Fruit fly (Drosophila melanogaster) whole organism, prepupa: ENCODE data around the gene Cpr92F.

Source experiments
- Blimp-1 ChIP-seq: fragments of 200-800 bp; sonication (Bioruptor generic); optimal IDR thresholded peaks from 3 replicates; lab custom pipeline; 2017; ENCODE audit warnings: missing biosample characterization, missing genetic modification characterization, mild to moderate bottlenecking, moderate library complexity, missing genetic modification reagents
- CG10631 ChIP-seq: fragments of 200-800 bp; sonication (Bioruptor generic); optimal IDR thresholded peaks from 2 replicates; lab custom pipeline; 2016; ENCODE audit warnings: missing biosample characterization, missing genetic modification characterization
- CG10669 ChIP-seq: fragments of 200-800 bp; sonication (Bioruptor generic); optimal IDR thresholded peaks from 3 replicates; lab custom pipeline; 2018; ENCODE audit warnings: missing biosample characterization, mild to moderate bottlenecking, missing genetic modification characterization, moderate library complexity
- CG11294 ChIP-seq: fragments of 200-800 bp; sonication (Bioruptor generic); IDR thresholded peaks from 2 replicates; pipeline ENCODE4 v1.3.6; 2022; ENCODE audit warnings: missing biosample characterization, missing genetic modification characterization
- CG11762 ChIP-seq: fragments of 200-800 bp; sonication (Bioruptor generic); optimal IDR thresholded peaks from 3 replicates; lab custom pipeline; 2016; ENCODE audit warnings: missing biosample characterization, missing genetic modification characterization; ENCODE audit not compliant: insufficient read depth
- CG11902 ChIP-seq: fragments of 200-800 bp; sonication (Bioruptor generic); optimal IDR thresholded peaks from 3 replicates; lab custom pipeline; 2016; ENCODE audit warnings: missing biosample characterization, missing genetic modification characterization
- CG15336 ChIP-seq: fragments of 200-800 bp; sonication (Bioruptor generic); IDR thresholded peaks from 2 replicates; pipeline ENCODE4 v1.3.6; 2022; ENCODE audit warnings: missing biosample characterization, missing genetic modification characterization
- CG1621 ChIP-seq: fragments of 200-800 bp; sonication (Bioruptor generic); optimal IDR thresholded peaks from 3 replicates; lab custom pipeline; 2018; ENCODE audit warnings: missing biosample characterization, mild to moderate bottlenecking, missing genetic modification characterization
- CG16779 ChIP-seq: fragments of 200-800 bp; sonication (Bioruptor generic); optimal IDR thresholded peaks from 3 replicates; lab custom pipeline; 2017; ENCODE audit warnings: missing biosample characterization, mild to moderate bottlenecking, missing genetic modification characterization
- CG3032 ChIP-seq: fragments of 200-800 bp; optimal IDR thresholded peaks from 2 replicates; lab custom pipeline; 2019; ENCODE audit warnings: missing biosample characterization, mild to moderate bottlenecking, missing genetic modification characterization, moderate library complexity
- CG31627 ChIP-seq: fragments of 200-800 bp; sonication (Bioruptor generic); optimal IDR thresholded peaks from 3 replicates; lab custom pipeline; 2016; ENCODE audit warnings: missing biosample characterization, missing genetic modification characterization
- CG32006 ChIP-seq: fragments of 200-800 bp; sonication (Bioruptor generic); optimal IDR thresholded peaks from 3 replicates; lab custom pipeline; 2017; ENCODE audit warnings: missing biosample characterization, mild to moderate bottlenecking, missing genetic modification characterization
- CG3919 ChIP-seq: fragments of 200-800 bp; sonication (Bioruptor generic); optimal IDR thresholded peaks from 3 replicates; lab custom pipeline; 2016; ENCODE audit warnings: missing biosample characterization, missing genetic modification characterization
- CG4318 ChIP-seq: fragments of 200-800 bp; sonication (Bioruptor generic); optimal IDR thresholded peaks from 3 replicates; lab custom pipeline; 2017; ENCODE audit warnings: missing biosample characterization, mild to moderate bottlenecking, missing genetic modification characterization
- CG6163 ChIP-seq: fragments of 200-800 bp; sonication (Bioruptor generic); IDR thresholded peaks from 3 replicates; pipeline ENCODE4 v1.3.6; 2022; ENCODE audit warnings: missing biosample characterization, missing genetic modification characterization
- CG6276 ChIP-seq: fragments of 200-800 bp; sonication (Bioruptor generic); optimal IDR thresholded peaks from 2 replicates; lab custom pipeline; 2017; ENCODE audit warnings: missing biosample characterization, mild to moderate bottlenecking, missing genetic modification characterization
- CG6792 ChIP-seq: fragments of 200-800 bp; sonication (Bioruptor generic); optimal IDR thresholded peaks from 3 replicates; lab custom pipeline; 2016; ENCODE audit warnings: missing biosample characterization, missing genetic modification characterization
- CG6808 ChIP-seq: fragments of 200-800 bp; sonication (Bioruptor generic); optimal IDR thresholded peaks from 3 replicates; lab custom pipeline; 2017; ENCODE audit warnings: missing biosample characterization, missing genetic modification characterization, mild to moderate bottlenecking, moderate library complexity, missing genetic modification reagents
- CG6854 ChIP-seq: fragments of 200-800 bp; sonication (Bioruptor generic); optimal IDR thresholded peaks from 2 replicates; lab custom pipeline; 2017; ENCODE audit warnings: missing biosample characterization, mild to moderate bottlenecking, missing genetic modification characterization
- CG7368 ChIP-seq: fragments of 200-800 bp; sonication (Bioruptor generic); optimal IDR thresholded peaks from 3 replicates; lab custom pipeline; 2016; ENCODE audit warnings: missing biosample characterization, missing genetic modification characterization
- CG8119 ChIP-seq: fragments of 200-800 bp; sonication (Bioruptor generic); IDR thresholded peaks from 3 replicates; pipeline ENCODE4 v1.3.6; 2022; ENCODE audit warnings: missing biosample characterization, missing genetic modification characterization
- CG8319 ChIP-seq: fragments of 200-800 bp; sonication (Bioruptor generic); optimal IDR thresholded peaks from 3 replicates; lab custom pipeline; 2016; ENCODE audit warnings: missing biosample characterization, missing genetic modification characterization
- CG8632 ChIP-seq: fragments of 200-800 bp; sonication (Bioruptor generic); optimal IDR thresholded peaks from 3 replicates; lab custom pipeline; 2016; ENCODE audit warnings: missing biosample characterization, missing genetic modification characterization
- Eip75B ChIP-seq: fragments of 200-800 bp; sonication (Bioruptor generic); optimal IDR thresholded peaks from 3 replicates; lab custom pipeline; 2016; ENCODE audit warnings: missing biosample characterization, missing genetic modification characterization
- Eip78C ChIP-seq: fragments of 200-800 bp; sonication (Bioruptor generic); peaks from one replicate; lab custom pipeline; 2016; ENCODE audit warnings: missing biosample characterization, missing genetic modification characterization
- Eip93F ChIP-seq: fragments of 200-800 bp; sonication (Bioruptor generic); optimal IDR thresholded peaks from 2 replicates; lab custom pipeline; 2016; ENCODE audit warnings: missing biosample characterization, mild to moderate bottlenecking, missing genetic modification characterization
- Ets21C ChIP-seq: fragments of 200-800 bp; sonication (Bioruptor generic); optimal IDR thresholded peaks from 3 replicates; lab custom pipeline; 2016; ENCODE audit warnings: missing biosample characterization, missing genetic modification characterization
- Hr38 ChIP-seq: sonication (Bioruptor generic); optimal IDR thresholded peaks from 2 replicates; lab custom pipeline; 2016; ENCODE audit warnings: missing biosample characterization, missing genetic modification characterization
- Hr39 ChIP-seq: fragments of 200-800 bp; sonication (Bioruptor generic); optimal IDR thresholded peaks from 2 replicates; lab custom pipeline; 2016; ENCODE audit warnings: missing biosample characterization, missing genetic modification characterization
- Hr4 ChIP-seq: fragments of 200-800 bp; sonication (Bioruptor generic); optimal IDR thresholded peaks from 3 replicates; lab custom pipeline; 2016; ENCODE audit warnings: missing biosample characterization, missing genetic modification characterization
- Lpt ChIP-seq: fragments of 200-800 bp; sonication (Bioruptor generic); optimal IDR thresholded peaks from 3 replicates; lab custom pipeline; 2016; ENCODE audit warnings: missing biosample characterization, missing genetic modification characterization
- Met ChIP-seq: fragments of 200-800 bp; sonication (Bioruptor generic); optimal IDR thresholded peaks from 3 replicates; lab custom pipeline; 2016; ENCODE audit warnings: missing biosample characterization, missing genetic modification characterization
- OdsH ChIP-seq: fragments of 200-800 bp; sonication (Bioruptor generic); optimal IDR thresholded peaks from 3 replicates; lab custom pipeline; 2016; ENCODE audit warnings: missing biosample characterization, missing genetic modification characterization
- Smox ChIP-seq: fragments of 200-800 bp; sonication (Bioruptor generic); optimal IDR thresholded peaks from 3 replicates; lab custom pipeline; 2016; ENCODE audit warnings: missing biosample characterization, missing genetic modification characterization
- Sox15 ChIP-seq: fragments of 200-800 bp; sonication (Bioruptor generic); optimal IDR thresholded peaks from 3 replicates; lab custom pipeline; 2016; ENCODE audit warnings: missing biosample characterization, missing genetic modification characterization
- achi ChIP-seq: fragments of 200-800 bp; sonication (Bioruptor generic); optimal IDR thresholded peaks from 3 replicates; lab custom pipeline; 2016; ENCODE audit warnings: missing biosample characterization, missing genetic modification characterization
- cyc ChIP-seq: fragments of 200-800 bp; sonication (Bioruptor generic); optimal IDR thresholded peaks from 3 replicates; lab custom pipeline; 2016; ENCODE audit warnings: missing biosample characterization, missing genetic modification characterization
- dac ChIP-seq: fragments of 200-800 bp; sonication (Bioruptor generic); optimal IDR thresholded peaks from 2 replicates; lab custom pipeline; 2017; ENCODE audit warnings: missing biosample characterization, mild to moderate bottlenecking, missing genetic modification characterization
- dsx ChIP-seq: fragments of 200-800 bp; optimal IDR thresholded peaks from 3 replicates; lab custom pipeline; 2019; ENCODE audit warnings: missing biosample characterization, mild to moderate bottlenecking, missing genetic modification characterization, moderate library complexity; ENCODE audit not compliant: poor library complexity, severe bottlenecking
- esn ChIP-seq: fragments of 200-800 bp; sonication (Bioruptor generic); optimal IDR thresholded peaks from 2 replicates; lab custom pipeline; 2016; ENCODE audit warnings: missing biosample characterization, mild to moderate bottlenecking, missing genetic modification characterization, moderate library complexity
- fd59A ChIP-seq: fragments of 200-800 bp; sonication (Bioruptor generic); optimal IDR thresholded peaks from 2 replicates; lab custom pipeline; 2017; ENCODE audit warnings: missing biosample characterization, mild to moderate bottlenecking, missing genetic modification characterization, missing genetic modification reagents
- fd85E ChIP-seq: fragments of 200-800 bp; sonication (Bioruptor generic); optimal IDR thresholded peaks from 3 replicates; lab custom pipeline; 2016; ENCODE audit warnings: missing biosample characterization, missing genetic modification characterization
- fkh ChIP-seq: fragments of 200-800 bp; sonication (Bioruptor generic); optimal IDR thresholded peaks from 3 replicates; lab custom pipeline; 2017; ENCODE audit warnings: missing biosample characterization, mild to moderate bottlenecking, missing genetic modification characterization, moderate library complexity
- salr ChIP-seq, 2 experiments: fragments of 200-800 bp; sonication (Bioruptor generic); optimal IDR thresholded peaks; 3 replicates each; lab custom pipeline; 2016 to 2018; ENCODE audit warnings: missing biosample characterization in 2 of 2, missing genetic modification characterization in 2 of 2, mild to moderate bottlenecking in 1 of 2
- ss ChIP-seq, 2 experiments: fragments of 200-800 bp; sonication (Bioruptor generic); optimal IDR thresholded peaks; 2 replicates in 1 of 2; 3 replicates in 1 of 2; lab custom pipeline; 2017 to 2018; ENCODE audit warnings: mild to moderate bottlenecking in 2 of 2, missing biosample characterization in 2 of 2, missing genetic modification characterization in 2 of 2, moderate library complexity in 1 of 2
- svp ChIP-seq: fragments of 200-800 bp; sonication (Bioruptor generic); peaks from one replicate; lab custom pipeline; 2016; ENCODE audit warnings: missing biosample characterization, missing genetic modification characterization
- topi ChIP-seq: fragments of 200-800 bp; sonication (Bioruptor generic); optimal IDR thresholded peaks from 3 replicates; lab custom pipeline; 2016; ENCODE audit warnings: missing biosample characterization, missing genetic modification characterization

The Cpr92F gene

DNA sequence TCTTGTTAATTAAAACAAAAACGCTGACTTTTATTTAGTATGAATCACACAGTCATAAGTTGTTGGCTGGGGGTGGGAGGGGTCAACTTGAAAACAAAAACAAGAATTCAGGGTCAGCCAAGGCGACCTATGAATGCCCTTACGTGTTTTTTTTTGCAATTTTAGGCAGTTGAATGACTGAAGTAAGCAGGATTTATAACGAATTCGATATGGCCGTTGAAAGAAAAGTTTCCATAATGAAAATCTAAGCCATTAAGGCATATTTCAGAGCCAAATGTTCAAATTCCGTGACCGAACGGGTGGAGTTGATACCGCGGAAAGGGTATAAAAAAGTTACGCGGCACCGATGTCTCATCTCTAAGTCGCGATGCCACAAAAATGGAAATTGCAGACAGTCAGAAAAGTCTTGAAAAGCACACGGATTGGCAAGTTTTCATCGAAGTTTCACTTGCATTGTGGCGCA lies 35.4 kb upstream of the Cpr92F start (continued):
- TF ChIP-seq Eip93F (GFP tag; lab: Kevin White, UChicago) (no peak), CG11294 (GFP tag; lab: Robert Waterston, UW) (peak; percentile 60), CG31627 (peak; percentile 77)
- TF ChIP-seq, all 60 proteins: peak for 22

DNA sequence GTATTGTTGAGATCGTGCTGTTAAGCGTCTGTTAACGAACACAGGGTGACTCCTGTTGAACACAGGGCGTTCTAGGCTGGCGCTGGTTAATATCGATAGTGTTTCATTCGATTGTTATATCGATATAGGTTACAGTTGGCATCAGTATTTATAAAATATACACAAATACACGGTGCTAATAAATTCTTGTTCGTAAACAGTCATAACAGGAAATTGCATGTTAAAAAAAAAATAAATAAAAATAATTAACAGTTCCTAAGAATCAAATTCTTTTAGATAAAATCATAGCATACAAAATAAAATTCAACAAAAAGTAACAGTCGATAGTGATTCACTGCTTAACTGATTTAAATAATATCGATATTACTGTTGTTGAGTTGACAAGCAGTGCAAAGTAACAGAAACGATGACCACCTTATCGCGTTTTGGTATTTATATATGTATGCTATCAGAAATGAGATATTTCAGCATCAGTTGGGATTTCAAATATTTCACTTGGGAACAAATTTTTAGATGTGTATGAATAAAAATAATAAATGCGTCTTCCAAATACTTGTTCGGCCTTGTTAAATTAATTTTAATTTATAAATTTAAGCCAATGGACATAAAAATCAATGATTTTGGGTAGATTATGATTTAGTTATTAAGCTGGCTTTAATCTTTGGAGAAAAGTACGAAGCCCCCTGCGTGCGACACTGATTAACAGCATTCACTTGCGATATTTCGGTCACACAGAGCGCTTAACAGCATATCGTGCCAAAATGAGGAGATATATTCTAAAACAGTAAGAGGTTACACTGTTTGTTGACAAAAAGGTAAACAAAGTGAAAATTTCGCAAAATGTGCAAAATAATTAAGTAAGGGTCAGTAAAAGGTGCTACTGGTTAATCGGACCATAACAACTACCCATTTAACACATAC lies 34.4 kb upstream of the Cpr92F start, which contains the start of the genes Pi3K92E and Lrrk:
Pi3K92E (minus strand) TSS at position 59 of the 921 bp plus-strand sequence.
Lrrk (plus strand) TSS at position 807 of the 921 bp plus-strand sequence.
- TF ChIP-seq CG10631 (no peak), Ets21C (GFP tag; lab: Kevin White, UChicago) (no peak), CG3032 (no peak), Eip78C (peak; percentile 50), esn (GFP tag; lab: Kevin White, UChicago) (no peak), CG16779 (tag; lab: Kevin White, UChicago) (no peak), CG6854 (GFP tag; lab: Kevin White, UChicago) (no peak), CG11294 (GFP tag; lab: Robert Waterston, UW) (no peak), CG8119 (GFP tag; lab: Robert Waterston, UW) (no peak), CG1621 (tag; lab: Kevin White, UChicago) (no peak), CG32006 (GFP tag; lab: Kevin White, UChicago) (no peak), Sox15 (GFP tag; lab: Kevin White, UChicago) (no peak), CG31627 (no peak), topi (peak; percentile 18), fd59A (GFP tag; lab: Kevin White, UChicago) (no peak), CG10669 (GFP tag; lab: Kevin White, UChicago) (no peak), CG11762 (GFP tag; lab: Kevin White, UChicago) (peak; percentile 14), Smox (GFP tag; lab: Kevin White, UChicago) (no peak), svp (GFP tag; lab: Kevin White, UChicago) (no peak), Hr4 (GFP tag; lab: Kevin White, UChicago) (no peak), Lpt (GFP tag; lab: Kevin White, UChicago) (no peak), fd85E (peak; percentile 20), Eip93F (GFP tag; lab: Kevin White, UChicago) (no peak), cyc (GFP tag; lab: Kevin White, UChicago) (no peak), CG6808 (GFP tag; lab: Kevin White, UChicago) (no peak), salr (GFP tag; optimal IDR thresholded peaks at IDR 0.05; lab: Kevin White, UChicago) (peak in 1 of 2 experiments; percentile 40), ss (GFP tag; optimal IDR thresholded peaks at IDR 0.05; lab: Kevin White, UChicago) (no peak), Met (no peak), CG15336 (no peak), Blimp-1 (no peak), CG3919 (GFP tag; lab: Kevin White, UChicago) (no peak), Hr39 (no peak), CG8319 (GFP tag; lab: Kevin White, UChicago) (no peak), CG6276 (GFP tag; lab: Kevin White, UChicago) (no peak), CG7368 (GFP tag; lab: Kevin White, UChicago) (no peak), fkh (GFP tag; lab: Kevin White, UChicago) (no peak), CG8632 (GFP tag; lab: Kevin White, UChicago) (no peak), dac (GFP tag; lab: Kevin White, UChicago) (no peak), CG4318 (GFP tag; lab: Kevin White, UChicago) (no peak), CG6792 (GFP tag; lab: Kevin White, UChicago) (no peak), Hr38 (GFP tag; lab: Kevin White, UChicago) (no peak), dsx (no peak), achi (GFP tag; lab: Kevin White, UChicago) (no peak), CG11902 (GFP tag; lab: Kevin White, UChicago) (no peak), CG6163 (peak; percentile 48; the same call in 2 of the 3 replicates), Eip75B (GFP tag; lab: Kevin White, UChicago) (no peak), OdsH (GFP tag; lab: Kevin White, UChicago) (no peak)
